Worm (Caenorhabditis elegans): ENCODE results near the gene nhr-249.

ce11 chrIV:6956668-6957067 is 15.7 kb downstream of the nhr-249 start:
- TF ChIP-seq ztf-7 (tag; optimal IDR thresholded peaks at IDR 0.05) (no peak), unc-130 (GFP tag; optimal IDR thresholded peaks at IDR 0.05) (no peak), nhr-237 (tag; optimal IDR thresholded peaks at IDR 0.05) (no peak), ces-1 (GFP tag; optimal IDR thresholded peaks at IDR 0.05) (peak; percentile 78), fkh-10 (GFP tag; optimal IDR thresholded peaks at IDR 0.05) (peak; percentile 83), lin-13 (GFP tag; optimal IDR thresholded peaks at IDR 0.05) (no peak), dpl-1 (GFP tag; optimal IDR thresholded peaks at IDR 0.05) (no peak), unc-62 (GFP tag; optimal IDR thresholded peaks at IDR 0.05 in 1 of 2) (peak in 1 of 2 experiments; percentile 1), unc-62 (tag; optimal IDR thresholded peaks at IDR 0.05) (no peak), pqm-1 (tag; optimal IDR thresholded peaks at IDR 0.05) (no peak), lin-39 (tag; optimal IDR thresholded peaks at IDR 0.05) (no peak), ceh-82 (tag; optimal IDR thresholded peaks at IDR 0.05) (no peak), dmd-8 (GFP tag; IDR thresholded peaks at IDR 0.05) (no peak), snpc-4 (tag; optimal IDR thresholded peaks at IDR 0.05) (no peak), rbr-2 (tag; optimal IDR thresholded peaks at IDR 0.05) (no peak)
